Worm (Caenorhabditis elegans) whole organism, L2 larva: ENCODE results near the gene C48D1.5.

Experiments used
- R02D3.7 ChIP-seq: fragments of 150-350 bp; optimal IDR thresholded peaks from 2 replicates; lab custom pipeline; 2014; ENCODE audit warnings: missing biosample characterization, missing genetic modification characterization
- aly-2 ChIP-seq: fragments of 150-350 bp; optimal IDR thresholded peaks from 2 replicates; lab custom pipeline; 2014; ENCODE audit warnings: missing biosample characterization, missing genetic modification characterization
- ama-1 ChIP-seq: fragments of 150-350 bp; optimal IDR thresholded peaks from 2 replicates; lab custom pipeline; 2018; ENCODE audit warnings: inconsistent platforms
- ceh-16 ChIP-seq: fragments of 150-350 bp; optimal IDR thresholded peaks from 2 replicates; lab custom pipeline; 2014; ENCODE audit warnings: missing biosample characterization, missing genetic modification characterization
- ceh-82 ChIP-seq: fragments of 150-350 bp; optimal IDR thresholded peaks from 2 replicates; lab custom pipeline; 2014; ENCODE audit warnings: missing biosample characterization, missing genetic modification characterization
- elt-3 ChIP-seq: sonication (generic microtip); optimal IDR thresholded peaks from 2 replicates; lab custom pipeline; 2017; ENCODE audit warnings: missing biosample characterization, missing genetic modification characterization
- lin-11 ChIP-seq: fragments of 150-350 bp; sonication (generic microtip); optimal IDR thresholded peaks from 2 replicates; lab custom pipeline; 2014; ENCODE audit warnings: missing biosample characterization, missing genetic modification characterization, inconsistent platforms, mixed read lengths
- nhr-11 ChIP-seq: fragments of 150-350 bp; optimal IDR thresholded peaks from 2 replicates; lab custom pipeline; 2014; ENCODE audit warnings: missing biosample characterization, missing genetic modification characterization
- nhr-12 ChIP-seq: fragments of 150-350 bp; optimal IDR thresholded peaks from 2 replicates; lab custom pipeline; 2014; ENCODE audit warnings: missing biosample characterization, missing genetic modification characterization
- nhr-25 ChIP-seq: fragments of 150-350 bp; sonication (generic microtip); optimal IDR thresholded peaks from 3 replicates; lab custom pipeline; 2014; ENCODE audit warnings: missing biosample characterization, missing genetic modification characterization
- snpc-4 ChIP-seq: fragments of 150-350 bp; optimal IDR thresholded peaks from 2 replicates; lab custom pipeline; 2014; ENCODE audit warnings: missing biosample characterization, missing genetic modification characterization
- zag-1 ChIP-seq: fragments of 150-350 bp; optimal IDR thresholded peaks from 2 replicates; lab custom pipeline; 2014; ENCODE audit warnings: missing biosample characterization, missing genetic modification characterization
- ztf-11 ChIP-seq: sonication (generic microtip); optimal IDR thresholded peaks from 2 replicates; lab custom pipeline; 2017; ENCODE audit warnings: missing biosample characterization, missing genetic modification characterization

DNA sequence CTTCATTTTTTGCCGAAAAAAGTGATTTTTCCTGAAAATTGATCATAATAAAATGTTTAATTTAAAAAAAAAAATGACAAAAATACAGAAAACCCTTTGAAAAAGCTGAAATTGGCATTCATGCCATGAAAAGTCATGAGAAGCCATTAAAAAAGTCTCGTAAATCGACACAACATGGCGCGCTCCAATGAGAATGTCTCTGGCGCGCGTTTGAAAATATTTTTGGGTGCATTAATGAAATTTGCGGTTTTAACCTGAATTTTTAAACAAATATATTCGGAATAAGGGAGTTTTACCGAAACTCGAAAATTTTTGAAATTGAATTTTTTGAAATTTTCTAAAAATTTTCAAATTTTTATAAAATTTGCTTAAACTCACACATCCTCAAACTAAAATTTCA is 26.0 kb downstream of the C48D1.5 start:
- TF ChIP-seq nhr-11 (tag; lab: Kevin White, UChicago) (no peak), ztf-11 (tag; lab: Kevin White, UChicago) (no peak), lin-11 (no peak), elt-3 (tag; lab: Kevin White, UChicago) (no peak), R02D3.7 (tag; lab: Kevin White, UChicago) (no peak), ceh-82 (tag; lab: Kevin White, UChicago) (no peak), ceh-16 (tag; lab: Kevin White, UChicago) (no peak), aly-2 (tag; lab: Kevin White, UChicago) (no peak), nhr-25 (tag; lab: Kevin White, UChicago) (no peak), nhr-12 (no peak), snpc-4 (tag; lab: Kevin White, UChicago) (no peak), zag-1 (tag; lab: Kevin White, UChicago) (no peak), ama-1 (no peak)
